Worm (Caenorhabditis elegans) whole organism, midembryonic: ENCODE results near the gene tbx-35.

Source experiments
- cog-1 ChIP-seq: sonication (generic microtip); optimal IDR thresholded peaks from 2 replicates; lab custom pipeline; 2016; ENCODE audit warnings: missing genetic modification characterization, missing compliant biosample characterization
- flt-1 ChIP-seq: fragments of 200-800 bp; sonication (Bioruptor generic); IDR thresholded peaks from 2 replicates; pipeline ENCODE4 v1.3.6; 2022; ENCODE audit warnings: missing genetic modification characterization, missing compliant biosample characterization
- klf-2 ChIP-seq: fragments of 200-800 bp; sonication (Bioruptor generic); conservative IDR thresholded peaks from 2 replicates; pipeline ENCODE4 v1.3.6; 2022; ENCODE audit warnings: missing genetic modification reagents, missing genetic modification characterization, missing compliant biosample characterization
- med-1 ChIP-seq: sonication (generic microtip); optimal IDR thresholded peaks from 2 replicates; lab custom pipeline; 2017; ENCODE audit warnings: missing genetic modification characterization, mild to moderate bottlenecking, missing compliant biosample characterization, antibody characterized with exemption, missing genetic modification reagents; ENCODE audit not compliant: insufficient read depth
- ref-1 ChIP-seq: fragments of 200-800 bp; sonication (Bioruptor generic); conservative IDR thresholded peaks from 2 replicates; pipeline ENCODE4 v1.3.6; 2022; ENCODE audit warnings: missing genetic modification reagents, missing genetic modification characterization, missing compliant biosample characterization
- tab-1 ChIP-seq: fragments of 200-800 bp; sonication (Bioruptor generic); IDR thresholded peaks from 2 replicates; pipeline ENCODE4 v1.3.6; 2022; ENCODE audit warnings: missing genetic modification characterization, missing compliant biosample characterization
- ztf-23 ChIP-seq: fragments of 200-800 bp; sonication (Bioruptor generic); IDR thresholded peaks from 2 replicates; pipeline ENCODE4 v1.3.6; 2022; ENCODE audit warnings: missing genetic modification reagents, missing genetic modification characterization, missing compliant biosample characterization
- ztf-29 ChIP-seq: fragments of 200-800 bp; sonication (Bioruptor generic); IDR thresholded peaks from 2 replicates; pipeline ENCODE4 v1.3.6; 2022; ENCODE audit warnings: missing genetic modification reagents, missing genetic modification characterization, missing compliant biosample characterization

DNA sequence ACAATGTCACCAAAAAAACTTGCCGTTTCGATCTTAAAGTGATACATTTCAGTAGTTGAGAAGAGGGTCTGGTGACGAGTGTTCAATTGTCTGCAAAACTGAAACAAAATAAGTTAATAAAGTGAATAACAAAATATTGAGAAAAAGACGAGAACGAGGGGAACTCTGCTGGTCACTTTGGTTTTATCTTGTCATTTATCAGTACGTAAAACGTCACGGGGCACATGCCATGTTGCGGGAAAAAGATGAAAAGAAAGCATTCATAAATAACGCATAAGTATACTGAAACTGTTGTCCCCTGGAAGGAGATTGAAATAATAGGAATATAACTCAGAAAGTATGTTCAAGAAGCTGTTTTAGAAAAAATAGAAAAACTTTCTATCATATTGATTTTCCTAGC lies 10.4 kb downstream of the tbx-35 start, which contains the start of gene sahd-1:
- TF ChIP-seq tab-1 (GFP tag; lab: Robert Waterston, UW) (no peak), cog-1 (tag; lab: Kevin White, UChicago) (no peak), klf-2 (GFP tag; lab: Robert Waterston, UW) (no peak), ztf-29 (GFP tag; lab: Robert Waterston, UW) (no peak), flt-1 (GFP tag; lab: Robert Waterston, UW) (no peak), ztf-23 (GFP tag; lab: Robert Waterston, UW) (no peak), ref-1 (GFP tag; lab: Robert Waterston, UW) (no peak), med-1 (GFP tag; lab: Kevin White, UChicago) (no peak)
